Worm (Caenorhabditis elegans): ENCODE results near the gene ZK1240.2.

DNA sequence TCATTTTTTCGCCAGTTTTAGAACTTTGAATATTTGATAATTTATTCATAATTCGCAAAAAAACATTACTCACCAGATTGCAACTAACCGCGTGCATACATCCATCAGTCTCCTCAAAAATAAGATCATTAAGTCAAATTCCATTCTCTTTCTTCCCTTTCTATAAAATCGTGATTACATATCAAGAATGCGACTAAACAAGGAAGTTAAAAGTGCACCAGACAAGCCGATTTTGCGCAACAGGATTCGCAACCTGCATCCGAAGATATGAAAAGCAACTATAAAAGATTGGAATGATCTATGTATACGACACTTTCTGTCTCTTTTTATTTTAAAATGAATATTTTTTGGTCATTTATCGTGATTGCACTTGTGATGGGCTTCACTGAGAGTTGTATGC, 45.8 kb downstream of the ZK1240.2 start, which contains the start of gene hpo-25:
- no peak for TF ChIP-seq lin-13 (GFP tag; optimal IDR thresholded peaks at IDR 0.05)
- TF ChIP-seq aly-2 (tag; optimal IDR thresholded peaks at IDR 0.05), result no peak
- no peak for TF ChIP-seq blmp-1 (tag; optimal IDR thresholded peaks at IDR 0.05; ENCODE audit: insufficient read depth)
- no peak for TF ChIP-seq ama-1 (optimal IDR thresholded peaks at IDR 0.05)
- TF ChIP-seq mdl-1 (tag; optimal IDR thresholded peaks at IDR 0.05), result no peak
- TF ChIP-seq C34F6.9 (tag; optimal IDR thresholded peaks at IDR 0.05), result no peak
- no peak for TF ChIP-seq ztf-11 (tag; optimal IDR thresholded peaks at IDR 0.05)
- TF ChIP-seq R02D3.7 (tag; optimal IDR thresholded peaks at IDR 0.05), result no peak
- TF ChIP-seq unc-55 (GFP tag; optimal IDR thresholded peaks at IDR 0.05), result no peak
- no peak for TF ChIP-seq ceh-82 (tag; optimal IDR thresholded peaks at IDR 0.05)
- no peak for TF ChIP-seq dmd-4 (tag; optimal IDR thresholded peaks at IDR 0.05)

All from whole organism, L2 larva.